Fruit fly (Drosophila melanogaster): ENCODE measurements around the gene CG5895.

The CG5895 gene

DNA sequence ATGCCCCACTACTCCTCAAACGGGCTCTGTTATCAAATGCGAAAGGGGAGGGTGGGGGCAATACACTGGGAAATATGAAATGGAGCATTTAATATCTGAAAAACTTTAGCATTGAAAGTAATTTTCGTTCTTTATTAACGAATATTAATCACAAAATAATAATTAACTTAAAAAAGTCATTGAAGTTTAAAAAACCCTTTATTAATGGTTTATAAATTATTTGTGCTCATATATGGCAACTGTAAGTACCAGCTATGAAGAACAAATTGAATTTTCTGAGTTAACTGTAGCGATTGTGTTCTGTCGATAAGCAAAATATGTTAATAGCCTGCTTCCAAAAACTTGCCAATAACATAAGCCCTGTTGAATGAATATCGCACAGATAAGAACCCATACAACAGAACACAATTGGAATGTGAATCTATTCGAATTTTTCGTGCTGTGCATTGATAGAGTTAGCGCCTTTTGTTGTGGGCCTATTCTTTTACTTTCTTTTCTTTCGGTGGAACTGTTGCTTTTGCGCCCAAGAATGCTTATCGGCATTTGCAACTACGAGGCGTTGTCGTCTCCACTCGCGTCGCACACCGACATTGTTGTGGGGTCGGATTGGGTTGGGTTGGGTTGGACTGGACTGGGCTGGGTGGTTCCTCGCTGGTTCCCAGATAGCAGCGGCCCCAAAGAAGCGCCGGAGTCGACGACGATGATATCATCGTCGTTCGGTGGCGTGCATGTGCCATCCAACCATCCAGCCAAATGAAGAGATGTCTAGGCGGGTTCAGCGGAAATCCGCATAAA lies 25.7 kb downstream of the CG5895 start (continued):
- no peak for TF ChIP-seq pb (GFP tag; optimal IDR thresholded peaks at IDR 0.05)
- TF ChIP-seq CG8359 (GFP tag; optimal IDR thresholded peaks at IDR 0.05; ENCODE audit: borderline replicate concordance) = peak; percentile 25
- TF ChIP-seq esg (GFP tag; conservative IDR thresholded peaks at IDR 0.05) = peak; percentile 41; the same call in 1 of the 2 replicates
- TF ChIP-seq Ptx1 (GFP tag; IDR thresholded peaks at IDR 0.05) = no peak; the same call in 1 of the 2 replicates
- TF ChIP-seq CG2116 (GFP tag; optimal IDR thresholded peaks at IDR 0.05) = no peak
- TF ChIP-seq ttk (GFP tag; IDR thresholded peaks at IDR 0.05) = no peak
- TF ChIP-seq disco-r (GFP tag; optimal IDR thresholded peaks at IDR 0.05) = peak; percentile 8
- no peak for TF ChIP-seq zfh1 (GFP tag; IDR thresholded peaks at IDR 0.05)
- peak; percentile 32 for TF ChIP-seq CG1602 (GFP tag; optimal IDR thresholded peaks at IDR 0.05)
- TF ChIP-seq CG10366 (GFP tag; IDR thresholded peaks at IDR 0.05) = peak; percentile 9; the same call in 1 of the 2 replicates
- no peak for TF ChIP-seq CG8944 (GFP tag; optimal IDR thresholded peaks at IDR 0.05)
- TF ChIP-seq CG7928 (GFP tag; optimal IDR thresholded peaks at IDR 0.05) = no peak
- TF ChIP-seq ken (GFP tag; IDR thresholded peaks at IDR 0.05) = 0 out of 3 replicates have a peak, but pooled peaks have one; percentile 33
- peak; percentile 5 for TF ChIP-seq mam (GFP tag; optimal IDR thresholded peaks at IDR 0.05)
- TF ChIP-seq CG6765 (GFP tag; optimal IDR thresholded peaks at IDR 0.05) = no peak
- TF ChIP-seq corto (GFP tag; optimal IDR thresholded peaks at IDR 0.05) = no peak
- TF ChIP-seq Dad (GFP tag; optimal IDR thresholded peaks at IDR 0.05) = no peak
- TF ChIP-seq Meics (GFP tag; optimal IDR thresholded peaks at IDR 0.05) = peak; percentile 51
- no peak for TF ChIP-seq CG16779 (GFP tag; IDR thresholded peaks at IDR 0.05)
- no peak for TF ChIP-seq sim (GFP tag; IDR thresholded peaks at IDR 0.05)
- no peak for TF ChIP-seq Eip74EF (GFP tag; optimal IDR thresholded peaks at IDR 0.05)
- TF ChIP-seq MBD-R2 (GFP tag; IDR thresholded peaks at IDR 0.05) = peak; percentile 9; the same call in 1 of the 2 replicates
- TF ChIP-seq CG5245 (GFP tag; optimal IDR thresholded peaks at IDR 0.05) = no peak
- peak; percentile 52 for TF ChIP-seq Ssrp (tag; optimal IDR thresholded peaks at IDR 0.05)
- no peak for TF ChIP-seq Scr (GFP tag; IDR thresholded peaks at IDR 0.05; ENCODE audit: partially characterized antibody)
- TF ChIP-seq gsb (GFP tag; IDR thresholded peaks at IDR 0.05) = 0 out of 2 replicates have a peak, but pooled peaks have one; percentile 24
- TF ChIP-seq CG7786 (GFP tag; optimal IDR thresholded peaks at IDR 0.05) = no peak
- no peak for TF ChIP-seq Poxn (GFP tag; IDR thresholded peaks at IDR 0.05)
- TF ChIP-seq Adf1 (GFP tag; IDR thresholded peaks at IDR 0.05) = no peak
- TF ChIP-seq CG18619 (GFP tag; optimal IDR thresholded peaks at IDR 0.05) = peak; percentile 59
- TF ChIP-seq CG6254 (GFP tag; optimal IDR thresholded peaks at IDR 0.05) = peak; percentile 51
- TF ChIP-seq crol (GFP tag; IDR thresholded peaks at IDR 0.05) = peak; percentile 78
- TF ChIP-seq fd96Cb (tag; optimal IDR thresholded peaks at IDR 0.05) = no peak
- no peak for TF ChIP-seq mld (GFP tag; IDR thresholded peaks at IDR 0.05; ENCODE audit: partially characterized antibody)
- peak; percentile 53; the same call in 1 of the 2 replicates for TF ChIP-seq CG6689 (GFP tag; IDR thresholded peaks at IDR 0.05)
- no peak for TF ChIP-seq Lhr (GFP tag; optimal IDR thresholded peaks at IDR 0.05)
- TF ChIP-seq Ets97D (GFP tag; optimal IDR thresholded peaks at IDR 0.05) = no peak
- TF ChIP-seq Jarid2 (GFP tag; optimal IDR thresholded peaks at IDR 0.05) = no peak
- TF ChIP-seq Fer3 (tag; optimal IDR thresholded peaks at IDR 0.05) = peak; percentile 16
- TF ChIP-seq Oaz (GFP tag; IDR thresholded peaks at IDR 0.05) = no peak
- TF ChIP-seq Abd-B (GFP tag; optimal IDR thresholded peaks at IDR 0.05) = no peak
- TF ChIP-seq CG7987 (GFP tag; optimal IDR thresholded peaks at IDR 0.05) = no peak
- no peak for TF ChIP-seq CG31388 (GFP tag; optimal IDR thresholded peaks at IDR 0.05)
- TF ChIP-seq CkIIα-i1 (GFP tag; IDR thresholded peaks at IDR 0.05) = no peak
- TF ChIP-seq tx (GFP tag; optimal IDR thresholded peaks at IDR 0.05) = no peak
- no peak for TF ChIP-seq CG3995 (GFP tag; optimal IDR thresholded peaks at IDR 0.05)
- no peak for TF ChIP-seq gce (GFP tag; IDR thresholded peaks at IDR 0.05)
- TF ChIP-seq row (GFP tag; IDR thresholded peaks at IDR 0.05) = peak; percentile 61; the same call in 2 of the 3 replicates
- no peak for TF ChIP-seq fd64A (GFP tag; optimal IDR thresholded peaks at IDR 0.05)
- no peak for TF ChIP-seq chm (GFP tag; IDR thresholded peaks at IDR 0.05)
